Worm (Caenorhabditis elegans) whole organism, late embryonic: ENCODE measurements around the gene D1014.5.

Experiments used
- F13H6.1 ChIP-seq: sonication (generic microtip); optimal IDR thresholded peaks from 2 replicates; lab custom pipeline; 2016; ENCODE audit warnings: missing genetic modification characterization, missing compliant biosample characterization
- K02D7.2 ChIP-seq: sonication (generic microtip); optimal IDR thresholded peaks from 2 replicates; lab custom pipeline; 2017; ENCODE audit warnings: mild to moderate bottlenecking, missing genetic modification characterization, missing compliant biosample characterization
- K09A11.1 ChIP-seq: sonication (generic microtip); optimal IDR thresholded peaks from 2 replicates; lab custom pipeline; 2017; ENCODE audit warnings: antibody characterized with exemption, mild to moderate bottlenecking, missing genetic modification characterization, missing compliant biosample characterization; ENCODE audit not compliant: insufficient read depth
- ceh-14 ChIP-seq: sonication (generic microtip); optimal IDR thresholded peaks from 2 replicates; lab custom pipeline; 2016; ENCODE audit warnings: missing genotype, missing genetic modification characterization, missing compliant biosample characterization
- ceh-18 ChIP-seq: sonication (generic microtip); optimal IDR thresholded peaks from 2 replicates; lab custom pipeline; 2016; ENCODE audit warnings: missing genetic modification characterization, missing compliant biosample characterization
- ceh-19 ChIP-seq: fragments of 200-800 bp; sonication (Bioruptor generic); optimal IDR thresholded peaks from 2 replicates; lab custom pipeline; 2018; ENCODE audit warnings: mild to moderate bottlenecking, missing genetic modification characterization, missing compliant biosample characterization
- ceh-2 ChIP-seq: sonication (generic microtip); optimal IDR thresholded peaks from 2 replicates; lab custom pipeline; 2016; ENCODE audit warnings: missing genotype, missing genetic modification characterization, missing compliant biosample characterization
- ceh-22 ChIP-seq: sonication (generic microtip); optimal IDR thresholded peaks from 2 replicates; lab custom pipeline; 2017; ENCODE audit warnings: missing biosample characterization, missing genetic modification characterization
- ceh-30 ChIP-seq: fragments of 150-350 bp; optimal IDR thresholded peaks from 2 replicates; lab custom pipeline; 2014; ENCODE audit warnings: missing biosample characterization, missing genetic modification characterization
- ceh-31 ChIP-seq: sonication (generic microtip); optimal IDR thresholded peaks from 2 replicates; lab custom pipeline; 2016; ENCODE audit warnings: missing genetic modification characterization, missing compliant biosample characterization
- ceh-34 ChIP-seq: sonication (generic microtip); optimal IDR thresholded peaks from 2 replicates; lab custom pipeline; 2016; ENCODE audit warnings: mild to moderate bottlenecking, missing genetic modification characterization, missing compliant biosample characterization
- ceh-45 ChIP-seq: fragments of 200-800 bp; sonication (Bioruptor generic); IDR thresholded peaks from 2 replicates; pipeline ENCODE4 v1.3.6; 2022; ENCODE audit warnings: missing genetic modification reagents, missing genetic modification characterization, missing compliant biosample characterization
- ceh-48 ChIP-seq: sonication (generic microtip); optimal IDR thresholded peaks from 2 replicates; lab custom pipeline; 2016; ENCODE audit warnings: missing genetic modification characterization, inconsistent platforms, missing compliant biosample characterization
- che-1 ChIP-seq: sonication (generic microtip); optimal IDR thresholded peaks from 2 replicates; lab custom pipeline; 2016; ENCODE audit warnings: mild to moderate bottlenecking, missing genetic modification characterization, missing compliant biosample characterization
- dmd-4 ChIP-seq: sonication (generic microtip); optimal IDR thresholded peaks from 2 replicates; lab custom pipeline; 2016; ENCODE audit warnings: borderline replicate concordance, missing genetic modification characterization, missing compliant biosample characterization
- dve-1 ChIP-seq: sonication (generic microtip); optimal IDR thresholded peaks from 2 replicates; lab custom pipeline; 2017; ENCODE audit warnings: antibody characterized with exemption, mild to moderate bottlenecking, missing genetic modification characterization, missing compliant biosample characterization
- elt-4 ChIP-seq: sonication (generic microtip); optimal IDR thresholded peaks from 2 replicates; lab custom pipeline; 2016; ENCODE audit warnings: missing genetic modification characterization, missing compliant biosample characterization
- ets-4 ChIP-seq: sonication (generic microtip); optimal IDR thresholded peaks from 2 replicates; lab custom pipeline; 2016; ENCODE audit warnings: missing genetic modification characterization, missing compliant biosample characterization
- fkh-10 ChIP-seq: fragments of 150-350 bp; optimal IDR thresholded peaks from 2 replicates; lab custom pipeline; 2014; ENCODE audit warnings: missing biosample characterization, missing genetic modification reagents, missing genetic modification characterization
- fkh-6 ChIP-seq: sonication (generic microtip); optimal IDR thresholded peaks from 2 replicates; lab custom pipeline; 2016; ENCODE audit warnings: missing genetic modification characterization, missing compliant biosample characterization
- hlh-30 ChIP-seq: sonication (generic microtip); optimal IDR thresholded peaks from 2 replicates; lab custom pipeline; 2017; ENCODE audit warnings: antibody characterized with exemption, missing genetic modification characterization, missing compliant biosample characterization; ENCODE audit not compliant: insufficient read depth
- hlh-6 ChIP-seq: sonication (generic microtip); optimal IDR thresholded peaks from 2 replicates; lab custom pipeline; 2016; ENCODE audit warnings: missing genotype, missing genetic modification characterization, missing compliant biosample characterization
- hlh-8 ChIP-seq: sonication (generic microtip); optimal IDR thresholded peaks from 2 replicates; lab custom pipeline; 2016; ENCODE audit warnings: missing genotype, missing genetic modification characterization, missing compliant biosample characterization
- madf-2 ChIP-seq: sonication (generic microtip); optimal IDR thresholded peaks from 2 replicates; lab custom pipeline; 2017; ENCODE audit warnings: missing genetic modification characterization, missing compliant biosample characterization
- nhr-11 ChIP-seq: fragments of 150-350 bp; optimal IDR thresholded peaks from 2 replicates; lab custom pipeline; 2014; ENCODE audit warnings: missing biosample characterization, missing genetic modification characterization
- nhr-232 ChIP-seq: sonication (generic microtip); optimal IDR thresholded peaks from 2 replicates; lab custom pipeline; 2016; ENCODE audit warnings: missing genetic modification characterization, missing compliant biosample characterization
- pag-3 ChIP-seq: sonication (generic microtip); optimal IDR thresholded peaks from 2 replicates; lab custom pipeline; 2016; ENCODE audit warnings: missing compliant biosample characterization, missing genetic modification characterization, borderline replicate concordance
- pax-1 ChIP-seq: fragments of 150-350 bp; optimal IDR thresholded peaks from 2 replicates; lab custom pipeline; 2014; ENCODE audit warnings: missing biosample characterization, missing genetic modification characterization
- pros-1 ChIP-seq: fragments of 150-350 bp; optimal IDR thresholded peaks from 2 replicates; lab custom pipeline; 2014; ENCODE audit warnings: missing biosample characterization, missing genetic modification reagents, missing genetic modification characterization
- ref-2 ChIP-seq: sonication (generic microtip); optimal IDR thresholded peaks from 2 replicates; lab custom pipeline; 2016; ENCODE audit warnings: missing genetic modification characterization, missing compliant biosample characterization
- rnt-1 ChIP-seq: sonication (generic microtip); optimal IDR thresholded peaks from 2 replicates; lab custom pipeline; 2016; ENCODE audit warnings: missing genetic modification characterization, missing compliant biosample characterization
- sdc-2 ChIP-seq: sonication (generic microtip); optimal IDR thresholded peaks from 2 replicates; lab custom pipeline; 2016; ENCODE audit warnings: missing genotype, missing genetic modification characterization, missing compliant biosample characterization
- sox-2 ChIP-seq: fragments of 200-800 bp; sonication (Bioruptor generic); IDR thresholded peaks from 2 replicates; pipeline ENCODE4 v1.3.6; 2022; ENCODE audit warnings: missing genetic modification reagents, missing genetic modification characterization, missing compliant biosample characterization
- sox-4 ChIP-seq: sonication (generic microtip); optimal IDR thresholded peaks from 2 replicates; lab custom pipeline; 2017; ENCODE audit warnings: mild to moderate bottlenecking, missing genetic modification characterization, inconsistent platforms, missing compliant biosample characterization
- syd-9 ChIP-seq: sonication (generic microtip); optimal IDR thresholded peaks from 2 replicates; lab custom pipeline; 2016; ENCODE audit warnings: mild to moderate bottlenecking, missing genetic modification characterization, moderate library complexity, missing compliant biosample characterization
- tbx-2 ChIP-seq: sonication (generic microtip); optimal IDR thresholded peaks from 2 replicates; lab custom pipeline; 2016; ENCODE audit warnings: missing genetic modification characterization, missing compliant biosample characterization
- tbx-7 ChIP-seq: sonication (generic microtip); optimal IDR thresholded peaks from 2 replicates; lab custom pipeline; 2016; ENCODE audit warnings: missing genotype, missing genetic modification characterization, missing compliant biosample characterization
- ttx-3 ChIP-seq: sonication (generic microtip); optimal IDR thresholded peaks from 2 replicates; lab custom pipeline; 2016; ENCODE audit warnings: missing genetic modification reagents, missing genetic modification characterization, missing compliant biosample characterization
- unc-3 ChIP-seq, 2 experiments: fragments of 200-800 bp in 1 of 2; sonication (Bioruptor generic) in 1 of 2; sonication (generic microtip) in 1 of 2; conservative IDR thresholded peaks in 1 of 2; optimal IDR thresholded peaks in 1 of 2; 2 replicates each; pipeline versions ENCODE4 v1.3.6 to Lab custom; 2016 to 2022; ENCODE audit warnings: missing compliant biosample characterization in 2 of 2, missing genetic modification characterization in 2 of 2, missing genetic modification reagents in 1 of 2
- unc-42 ChIP-seq: sonication (generic microtip); optimal IDR thresholded peaks from 2 replicates; lab custom pipeline; 2016; ENCODE audit warnings: missing genotype, missing genetic modification characterization, missing compliant biosample characterization
- unc-86 ChIP-seq: sonication (generic microtip); optimal IDR thresholded peaks from 2 replicates; lab custom pipeline; 2016; ENCODE audit warnings: missing genetic modification characterization, missing compliant biosample characterization

The D1014.5 gene

DNA sequence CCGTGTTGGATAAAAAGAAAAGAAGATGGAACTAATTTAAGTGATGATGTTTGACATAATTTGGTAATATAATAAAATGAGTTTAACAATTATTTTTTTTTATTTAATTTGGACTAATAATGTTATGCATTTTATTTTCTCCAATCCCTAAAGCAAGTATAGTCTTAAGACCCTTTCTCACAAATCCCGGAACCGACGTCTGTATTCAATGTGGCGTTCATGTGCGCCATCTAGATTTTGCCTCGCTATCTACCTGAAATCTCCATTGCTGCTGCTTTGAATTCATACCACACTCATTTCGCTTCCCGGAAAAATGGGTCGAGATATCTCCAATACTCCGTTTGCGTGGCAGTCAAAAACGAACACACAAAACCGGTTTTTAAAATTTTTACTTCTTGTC lies at the start of gene D1014.5:
Gene D1014.5 (plus strand): TSS at position 301 of the 400 bp plus-strand sequence.
- no peak for TF ChIP-seq ceh-14
- TF ChIP-seq hlh-6 (tag; lab: Kevin White, UChicago): no peak
- TF ChIP-seq dve-1 (tag; lab: Kevin White, UChicago): no peak
- no peak for TF ChIP-seq unc-86 (tag; lab: Kevin White, UChicago)
- no peak for TF ChIP-seq dmd-4 (tag; lab: Kevin White, UChicago)
- TF ChIP-seq fkh-6 (tag; lab: Kevin White, UChicago): no peak
- TF ChIP-seq hlh-8 (tag; lab: Kevin White, UChicago): no peak
- no peak for TF ChIP-seq ceh-18 (tag; lab: Kevin White, UChicago)
- no peak for TF ChIP-seq sdc-2 (tag; lab: Kevin White, UChicago)
- no peak for TF ChIP-seq ceh-31 (tag; lab: Kevin White, UChicago)

DNA sequence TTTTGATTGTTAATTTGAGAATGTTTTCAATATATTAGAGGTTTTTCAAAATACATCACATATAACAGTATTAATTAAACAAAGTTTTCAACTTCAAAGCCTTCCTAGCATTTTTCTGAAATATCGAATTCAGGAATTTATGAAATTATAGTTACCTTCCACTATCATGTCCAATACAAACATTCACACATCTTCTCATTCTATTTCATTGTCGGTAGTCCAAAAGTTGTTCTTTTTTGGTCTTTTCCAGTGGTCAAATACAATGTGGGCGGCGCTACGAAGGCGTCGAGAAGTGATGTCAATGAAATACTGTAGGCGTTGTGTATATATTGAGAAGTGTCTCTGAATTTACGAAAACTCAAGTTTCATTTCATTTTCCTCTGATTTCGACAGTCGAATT lies 47.8 kb upstream of the D1014.5 start, which contains the start of gene catp-3:
Gene catp-3 (plus strand): TSS at position 301 of the 400 bp plus-strand sequence.
- TF ChIP-seq pax-1: no peak
- no peak for TF ChIP-seq ceh-19 (GFP tag; lab: Kevin White, UChicago)
- no peak for TF ChIP-seq ceh-18 (tag; lab: Kevin White, UChicago)
- TF ChIP-seq K09A11.1 (tag; lab: Kevin White, UChicago): no peak
- TF ChIP-seq pag-3 (tag; lab: Kevin White, UChicago): no peak
- TF ChIP-seq tbx-7 (tag; lab: Kevin White, UChicago): no peak
- no peak for TF ChIP-seq madf-2 (tag; lab: Kevin White, UChicago)
- no peak for TF ChIP-seq hlh-6 (tag; lab: Kevin White, UChicago)
- no peak for TF ChIP-seq tbx-2 (tag; lab: Kevin White, UChicago)
- TF ChIP-seq ets-4 (tag; lab: Kevin White, UChicago): no peak
- TF ChIP-seq sox-2 (GFP tag; lab: Robert Waterston, UW): no peak
- no peak for TF ChIP-seq ceh-2 (tag; lab: Kevin White, UChicago)
- TF ChIP-seq hlh-30 (tag; lab: Kevin White, UChicago): no peak
- TF ChIP-seq sdc-2 (tag; lab: Kevin White, UChicago): no peak
- TF ChIP-seq ceh-34: no peak
- no peak for TF ChIP-seq che-1 (tag; lab: Kevin White, UChicago)
- TF ChIP-seq nhr-11: no peak
- no peak for TF ChIP-seq sox-4
- no peak for TF ChIP-seq unc-42 (tag; lab: Kevin White, UChicago)

DNA sequence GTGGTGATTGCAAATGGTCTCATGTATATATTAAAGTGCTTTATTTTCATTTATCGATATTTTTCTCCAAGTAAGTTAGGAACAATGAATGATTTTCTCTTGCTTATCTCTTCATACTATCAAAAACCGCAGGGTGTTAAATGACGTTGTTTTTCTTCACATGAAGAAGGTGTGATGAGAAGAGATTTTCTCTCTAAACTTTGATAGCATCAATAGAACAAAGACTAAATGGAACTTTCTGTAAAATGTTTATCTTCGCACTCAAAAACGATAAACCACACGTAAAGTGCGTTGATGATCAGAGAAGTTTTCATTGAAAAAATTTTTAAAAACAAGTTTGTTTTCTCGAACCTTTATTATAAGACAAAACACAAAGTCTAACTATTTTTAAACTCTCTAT lies 43.7 kb upstream of the D1014.5 start:
- TF ChIP-seq ceh-19 (GFP tag; lab: Kevin White, UChicago) (no peak), elt-4 (no peak), fkh-10 (GFP tag; lab: Kevin White, UChicago) (no peak), rnt-1 (tag; lab: Kevin White, UChicago) (no peak), hlh-30 (tag; lab: Kevin White, UChicago) (no peak), ceh-30 (no peak), K02D7.2 (no peak), ceh-14 (no peak), unc-3 (GFP tag; conservative IDR thresholded peaks at IDR 0.05; lab: Robert Waterston, UW) (no peak), unc-3 (tag; optimal IDR thresholded peaks at IDR 0.05; lab: Kevin White, UChicago) (no peak), ceh-45 (GFP tag; lab: Robert Waterston, UW) (no peak), ttx-3 (tag; lab: Kevin White, UChicago) (no peak), dve-1 (tag; lab: Kevin White, UChicago) (no peak), F13H6.1 (tag; lab: Kevin White, UChicago) (no peak), nhr-11 (no peak), ref-2 (tag; lab: Kevin White, UChicago) (no peak), ceh-31 (tag; lab: Kevin White, UChicago) (no peak)
- TF ChIP-seq, all 69 proteins: peak for 0

DNA sequence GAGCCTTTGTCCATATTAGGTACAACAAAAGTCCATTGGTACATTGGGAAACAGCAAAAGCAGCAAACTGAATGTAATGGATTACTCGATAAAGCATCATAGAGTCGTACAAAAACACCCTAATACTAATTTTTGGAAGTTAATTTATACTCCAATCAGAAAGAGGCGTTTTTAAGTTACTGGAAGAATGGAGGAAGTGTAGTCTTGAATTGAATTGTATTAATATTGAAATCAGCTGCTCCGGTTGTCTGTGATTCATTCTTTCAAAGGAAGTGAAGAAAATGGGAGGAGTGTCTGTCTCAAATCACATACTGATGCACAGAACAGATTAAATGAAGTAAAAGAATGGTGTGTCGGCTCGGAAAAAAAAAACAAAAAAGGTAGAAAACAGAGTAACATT lies 41.9 kb upstream of the D1014.5 start, which contains the start of gene str-131:
Gene str-131 (minus strand): TSS at position 101 of the 400 bp plus-strand sequence.
- TF ChIP-seq ceh-22 (tag; lab: Kevin White, UChicago) (no peak), ceh-34 (no peak), nhr-232 (tag; lab: Kevin White, UChicago) (no peak), ceh-18 (tag; lab: Kevin White, UChicago) (no peak), syd-9 (no peak), tbx-7 (tag; lab: Kevin White, UChicago) (no peak), fkh-6 (tag; lab: Kevin White, UChicago) (no peak), ceh-2 (tag; lab: Kevin White, UChicago) (no peak), pros-1 (tag; lab: Kevin White, UChicago) (no peak), ceh-48 (no peak)
- TF ChIP-seq, all 69 proteins: peak for 0
